Fruit fly (Drosophila melanogaster) whole organism, adult: ENCODE data around the gene CG14154.

Experiments
- Crg-1 ChIP-seq: fragments of 200-800 bp; sonication (Bioruptor generic); optimal IDR thresholded peaks from 2 replicates; lab custom pipeline; 2016; ENCODE audit warnings: missing biosample characterization, missing genetic modification characterization
- Hr96 ChIP-seq: fragments of 200-800 bp; sonication (Bioruptor generic); optimal IDR thresholded peaks from 2 replicates; lab custom pipeline; 2016; ENCODE audit warnings: missing biosample characterization, missing genetic modification characterization
- cic ChIP-seq: fragments of 200-800 bp; sonication (Bioruptor generic); optimal IDR thresholded peaks from 2 replicates; lab custom pipeline; 2017; ENCODE audit warnings: missing biosample characterization, mild to moderate bottlenecking, missing genetic modification characterization, moderate library complexity
- cnc ChIP-seq, 2 experiments: fragments of >200 bp; optimal IDR thresholded peaks; 2 replicates each; lab custom pipeline; 2017

DNA sequence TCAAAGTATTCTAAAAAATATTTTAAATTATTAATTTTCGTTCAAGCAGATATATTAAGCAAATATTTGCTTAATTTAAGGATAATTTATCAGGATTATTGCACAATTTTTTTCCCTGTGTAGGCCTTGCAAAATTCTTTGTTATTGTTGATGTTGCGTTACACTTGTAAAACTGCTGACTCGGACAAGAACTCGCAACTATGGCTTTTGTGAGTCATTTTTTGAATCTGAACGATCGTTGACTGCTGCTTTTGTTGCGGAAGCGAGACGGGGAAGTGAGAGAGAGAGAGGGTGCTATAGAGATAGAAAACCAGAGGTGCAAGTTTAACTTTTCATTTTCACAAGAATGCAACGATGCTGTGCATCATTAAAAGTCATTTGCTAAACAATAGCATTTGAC is 10.8 kb downstream of the CG14154 start:
- TF ChIP-seq Crg-1 (GFP tag; lab: Kevin White, UChicago) (no peak), cnc (optimal IDR thresholded peaks at IDR 0.05; lab: Kevin White, UChicago) (no peak), Hr96 (no peak), cic (GFP tag; lab: Kevin White, UChicago) (no peak)
